Worm (Caenorhabditis elegans): ENCODE results near the gene K11H12.4.

Gene K11H12.4

DNA sequence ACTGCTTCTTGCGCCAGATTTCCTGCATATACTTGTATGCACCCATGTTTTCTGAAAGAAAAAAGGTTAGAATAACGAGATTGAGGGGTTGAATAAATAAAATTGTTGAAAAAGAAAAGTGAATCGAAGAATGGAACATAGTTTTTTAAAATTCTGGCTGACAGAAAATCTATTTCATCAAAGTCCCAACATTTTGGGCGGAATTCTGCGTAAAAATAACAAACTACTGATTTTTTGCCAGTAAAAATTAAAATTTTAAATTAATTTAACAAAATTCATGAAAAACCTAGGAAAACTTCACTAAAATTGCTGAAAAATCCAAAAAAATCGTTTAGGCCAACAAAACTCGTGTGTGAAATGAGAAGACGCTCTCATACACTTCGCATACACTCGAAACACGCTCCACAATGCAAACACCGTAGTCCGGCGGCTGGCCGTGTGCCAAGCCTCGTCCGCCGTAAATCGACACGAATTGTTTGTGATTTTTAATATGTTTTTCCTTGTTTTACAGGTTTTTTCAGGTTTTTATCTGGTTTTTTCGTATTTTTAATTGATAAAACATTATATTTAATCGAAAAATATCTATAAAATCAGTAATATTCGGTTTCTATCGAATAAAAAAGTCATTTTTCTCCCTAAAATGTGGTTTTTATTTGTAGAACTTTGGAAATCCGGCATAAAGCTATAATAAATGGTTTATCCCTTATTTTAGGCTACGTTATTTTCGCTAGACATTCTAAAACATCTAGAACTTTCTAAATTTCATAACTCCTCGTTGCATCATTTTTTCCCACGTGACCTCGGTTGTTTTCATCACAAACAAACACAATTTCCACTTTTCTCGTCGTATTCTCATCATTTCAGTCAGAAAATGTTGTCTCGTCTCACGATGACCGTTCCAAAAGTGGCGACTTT, 20.9 kb downstream of the K11H12.4 start, which contains the start of the genes rpl-15 and K11H12.8 (continued):
- TF ChIP-seq unc-86 (tag; optimal IDR thresholded peaks at IDR 0.05), result peak; percentile 98
- TF ChIP-seq pha-2 (tag; optimal IDR thresholded peaks at IDR 0.05), result peak; percentile 87
- TF ChIP-seq C08G9.2 (tag; optimal IDR thresholded peaks at IDR 0.05), result peak; percentile 89
- TF ChIP-seq ama-1 (optimal IDR thresholded peaks at IDR 0.05), result no peak
- TF ChIP-seq ceh-22 (tag; optimal IDR thresholded peaks at IDR 0.05), result no peak
- TF ChIP-seq nhr-232 (tag; optimal IDR thresholded peaks at IDR 0.05), result no peak
- peak; percentile 55 for TF ChIP-seq hlh-6 (tag; optimal IDR thresholded peaks at IDR 0.05)
- TF ChIP-seq hlh-13 (GFP tag; optimal IDR thresholded peaks at IDR 0.05), result peak; percentile 30
- TF ChIP-seq ceh-48 (tag; optimal IDR thresholded peaks at IDR 0.05), result peak; percentile 85
- TF ChIP-seq rnt-1 (tag; optimal IDR thresholded peaks at IDR 0.05), result peak; percentile 99
- TF ChIP-seq pros-1 (tag; optimal IDR thresholded peaks at IDR 0.05), result peak; percentile 90
- TF ChIP-seq K02D7.2 (tag; optimal IDR thresholded peaks at IDR 0.05), result peak; percentile 78
- TF ChIP-seq ceh-45 (GFP tag; IDR thresholded peaks at IDR 0.05), result peak; percentile 88
- TF ChIP-seq madf-2 (tag; optimal IDR thresholded peaks at IDR 0.05), result peak; percentile 90
- TF ChIP-seq elt-2 (tag; optimal IDR thresholded peaks at IDR 0.05), result peak; percentile 98
- peak; percentile 52 for TF ChIP-seq lin-11 (tag; optimal IDR thresholded peaks at IDR 0.05)
- peak; percentile 93 for TF ChIP-seq hlh-8 (tag; optimal IDR thresholded peaks at IDR 0.05)
- TF ChIP-seq ceh-31 (tag; optimal IDR thresholded peaks at IDR 0.05), result peak; percentile 99
- TF ChIP-seq odd-2 (tag; optimal IDR thresholded peaks at IDR 0.05), result peak; percentile 19
- peak; percentile 92 for TF ChIP-seq F13H6.1 (tag; optimal IDR thresholded peaks at IDR 0.05)
- peak; percentile 65 for TF ChIP-seq ceh-30 (tag; optimal IDR thresholded peaks at IDR 0.05)
- TF ChIP-seq syd-9 (tag; optimal IDR thresholded peaks at IDR 0.05), result peak; percentile 89
- peak; percentile 97 for TF ChIP-seq ztf-16 (tag; optimal IDR thresholded peaks at IDR 0.05)
- TF ChIP-seq ceh-19 (GFP tag; optimal IDR thresholded peaks at IDR 0.05), result peak; percentile 84
- peak; percentile 98 for TF ChIP-seq pqm-1 (tag; optimal IDR thresholded peaks at IDR 0.05)
- peak; percentile 99 for TF ChIP-seq dve-1 (tag; optimal IDR thresholded peaks at IDR 0.05)

DNA sequence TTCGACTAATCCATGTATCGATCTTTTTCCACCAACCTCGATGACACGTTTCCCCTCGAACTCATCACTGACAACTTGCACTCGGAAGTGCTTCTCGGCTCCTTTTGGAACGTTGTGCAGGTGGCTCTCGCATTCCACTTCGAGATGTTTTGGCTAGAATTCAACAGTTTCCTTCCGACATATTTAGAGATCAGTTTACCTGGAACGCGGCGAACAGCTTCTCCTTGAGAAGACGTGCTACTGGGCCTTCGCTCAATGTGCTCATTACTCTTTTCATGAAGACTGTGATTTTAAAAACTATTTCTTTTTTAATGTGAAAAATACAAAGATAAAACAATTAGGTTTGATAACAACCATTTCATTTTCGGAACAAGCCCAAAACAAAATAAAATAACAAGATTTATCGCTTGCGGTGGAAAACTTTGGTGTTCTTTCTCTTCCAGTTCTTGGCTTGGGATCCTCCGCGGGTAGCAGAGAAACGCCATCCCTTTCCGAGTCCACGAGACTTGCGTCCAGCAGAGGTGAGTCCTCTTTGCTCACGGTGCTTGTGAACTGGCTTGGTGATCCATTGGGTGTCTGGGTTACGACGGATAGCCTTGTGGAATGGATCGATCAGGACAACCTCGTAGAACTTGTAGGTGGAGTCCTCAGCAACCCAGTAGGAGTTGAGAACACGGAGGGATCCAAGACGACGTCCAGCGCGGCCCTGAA, 22.4 kb downstream of the K11H12.4 start, which contains the start of gene K11H12.1:
TSS of gene K11H12.1 (minus strand) at position 284 of the 711 bp plus-strand sequence.
- TF ChIP-seq C38D4.7 (GFP tag; optimal IDR thresholded peaks at IDR 0.05), result no peak
- TF ChIP-seq ceh-45 (GFP tag; IDR thresholded peaks at IDR 0.05), result no peak
- TF ChIP-seq gmeb-2 (tag; optimal IDR thresholded peaks at IDR 0.05), result no peak
- TF ChIP-seq ref-2 (tag; optimal IDR thresholded peaks at IDR 0.05), result no peak
- no peak for TF ChIP-seq ceh-30 (tag; optimal IDR thresholded peaks at IDR 0.05)
- no peak for TF ChIP-seq sox-4 (tag; optimal IDR thresholded peaks at IDR 0.05)
- no peak for TF ChIP-seq elt-2 (tag; optimal IDR thresholded peaks at IDR 0.05)
- no peak for TF ChIP-seq ceh-2 (tag; optimal IDR thresholded peaks at IDR 0.05)

DNA sequence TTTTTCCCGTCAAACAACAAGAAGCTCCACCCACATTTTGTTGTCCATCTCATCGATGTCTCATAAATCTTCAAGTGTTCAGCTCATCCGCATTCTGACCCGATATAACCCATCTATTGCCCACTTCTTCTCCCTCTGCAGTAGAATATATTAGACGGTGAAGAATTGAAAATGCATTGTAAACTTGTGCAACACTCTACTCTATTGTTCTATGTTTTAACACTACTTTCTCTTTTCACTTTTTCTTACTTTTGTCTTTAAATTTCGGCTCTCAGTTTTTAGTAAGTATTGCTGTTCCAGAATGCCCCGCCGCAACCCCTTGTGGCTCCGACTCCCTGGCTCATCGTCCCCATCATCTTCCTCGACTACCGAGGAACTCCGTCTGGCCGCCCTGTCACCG, 26.3 kb downstream of the K11H12.4 start, which contains the start of gene K11H12.9:
TSS of gene K11H12.9 (plus strand) at position 301 of the 400 bp plus-strand sequence.
- TF ChIP-seq pros-1 (tag; optimal IDR thresholded peaks at IDR 0.05) (no peak), dmd-4 (tag; optimal IDR thresholded peaks at IDR 0.05; ENCODE audit: borderline replicate concordance) (no peak), eyg-1 (tag; optimal IDR thresholded peaks at IDR 0.05) (no peak), ama-1 (optimal IDR thresholded peaks at IDR 0.05) (no peak), T23F11.4 (GFP tag; optimal IDR thresholded peaks at IDR 0.05) (no peak), pat-9 (tag; optimal IDR thresholded peaks at IDR 0.05) (no peak), tbx-7 (tag; optimal IDR thresholded peaks at IDR 0.05) (no peak), hlh-6 (tag; optimal IDR thresholded peaks at IDR 0.05) (no peak), ceh-14 (tag; optimal IDR thresholded peaks at IDR 0.05) (no peak), elt-2 (tag; optimal IDR thresholded peaks at IDR 0.05) (no peak), syd-9 (tag; optimal IDR thresholded peaks at IDR 0.05) (no peak), ceh-9 (tag; optimal IDR thresholded peaks at IDR 0.05) (no peak), lim-6 (tag; optimal IDR thresholded peaks at IDR 0.05) (no peak), ceh-2 (tag; optimal IDR thresholded peaks at IDR 0.05) (no peak), fax-1 (tag; optimal IDR thresholded peaks at IDR 0.05) (no peak), mec-3 (tag; optimal IDR thresholded peaks at IDR 0.05; ENCODE audit: borderline replicate concordance) (no peak)
